Worm (Caenorhabditis elegans) whole organism, L1 larva: ENCODE data around the gene btb-6.

ENCODE experiments used
- C04F5.9 ChIP-seq: sonication (generic microtip); optimal IDR thresholded peaks from 2 replicates; lab custom pipeline; 2016; ENCODE audit warnings: missing genetic modification characterization, missing compliant biosample characterization
- C34B4.2 ChIP-seq: sonication (generic microtip); optimal IDR thresholded peaks from 2 replicates; lab custom pipeline; 2017; ENCODE audit warnings: mild to moderate bottlenecking, missing genetic modification characterization, missing compliant biosample characterization
- Y116A8C.19 ChIP-seq: sonication (generic microtip); optimal IDR thresholded peaks from 2 replicates; lab custom pipeline; 2016; ENCODE audit warnings: missing compliant biosample characterization, missing genetic modification characterization, borderline replicate concordance
- alr-1 ChIP-seq: fragments of 200-800 bp; sonication (Bioruptor generic); optimal IDR thresholded peaks from 2 replicates; lab custom pipeline; 2018; ENCODE audit warnings: borderline replicate concordance, mild to moderate bottlenecking, missing genetic modification characterization, missing compliant biosample characterization
- aly-2 ChIP-seq: fragments of 150-350 bp; optimal IDR thresholded peaks from 2 replicates; lab custom pipeline; 2014; ENCODE audit warnings: missing biosample characterization, missing genetic modification characterization
- ceh-82 ChIP-seq, 3 experiments: fragments of 150-350 bp in 1 of 3; sonication (generic microtip) in 2 of 3; optimal IDR thresholded peaks; 2 replicates each; lab custom pipeline; 2014 to 2017; ENCODE audit warnings: missing biosample characterization in 3 of 3, missing genetic modification characterization in 3 of 3
- dpl-1 ChIP-seq, 3 experiments: fragments of 150-350 bp in 2 of 3; sonication (generic microtip) in 1 of 3; optimal IDR thresholded peaks; 2 replicates each; lab custom pipeline; 2014 to 2017; ENCODE audit warnings: missing biosample characterization in 3 of 3, missing genetic modification characterization in 3 of 3, missing genetic modification reagents in 3 of 3
- dsc-1 ChIP-seq: sonication (generic microtip); optimal IDR thresholded peaks from 2 replicates; lab custom pipeline; 2016; ENCODE audit warnings: mild to moderate bottlenecking, missing genetic modification characterization, missing compliant biosample characterization
- efl-3 ChIP-seq: fragments of 200-800 bp; sonication (Bioruptor generic); optimal IDR thresholded peaks from 2 replicates; lab custom pipeline; 2018; ENCODE audit warnings: mild to moderate bottlenecking, missing genetic modification characterization, missing compliant biosample characterization
- elt-3 ChIP-seq, 6 experiments: fragments of 150-350 bp in 1 of 6; sonication (generic microtip); optimal IDR thresholded peaks; 2 replicates each; lab custom pipeline; 2017 to 2018; ENCODE audit warnings: missing biosample characterization in 6 of 6, missing genetic modification characterization in 6 of 6, inconsistent platforms in 1 of 6
- fkh-10 ChIP-seq: sonication (generic microtip); optimal IDR thresholded peaks from 2 replicates; lab custom pipeline; 2017; ENCODE audit warnings: missing biosample characterization, missing genetic modification reagents, missing genetic modification characterization
- fkh-4 ChIP-seq: sonication (generic microtip); optimal IDR thresholded peaks from 2 replicates; lab custom pipeline; 2016; ENCODE audit warnings: missing compliant biosample characterization, missing genetic modification characterization, borderline replicate concordance
- fkh-8 ChIP-seq: sonication (generic microtip); optimal IDR thresholded peaks from 2 replicates; lab custom pipeline; 2016; ENCODE audit warnings: mild to moderate bottlenecking, missing genetic modification characterization, missing compliant biosample characterization
- fos-1 ChIP-seq: fragments of 150-350 bp; optimal IDR thresholded peaks from 2 replicates; lab custom pipeline; 2014; ENCODE audit warnings: missing biosample characterization, missing genetic modification characterization
- grh-1 ChIP-seq: fragments of 200-800 bp; sonication (Bioruptor generic); IDR thresholded peaks from 2 replicates; pipeline ENCODE4 v1.3.6; 2022; ENCODE audit warnings: missing genetic modification reagents, missing genetic modification characterization, missing compliant biosample characterization
- hlh-17 ChIP-seq: fragments of 200-800 bp; sonication (Bioruptor generic); optimal IDR thresholded peaks from 2 replicates; lab custom pipeline; 2018; ENCODE audit warnings: missing genetic modification characterization, mild to moderate bottlenecking, missing compliant biosample characterization, moderate library complexity, borderline replicate concordance
- irx-1 ChIP-seq: sonication (generic microtip); optimal IDR thresholded peaks from 2 replicates; lab custom pipeline; 2016; ENCODE audit warnings: missing genetic modification characterization, missing compliant biosample characterization
- lin-15B ChIP-seq: fragments of 150-350 bp; sonication (generic microtip); optimal IDR thresholded peaks from 3 replicates; lab custom pipeline; 2014; ENCODE audit warnings: missing biosample characterization, missing genetic modification characterization
- mab-9 ChIP-seq: fragments of 200-800 bp; sonication (Bioruptor generic); IDR thresholded peaks from 2 replicates; pipeline ENCODE4 v1.3.6; 2022; ENCODE audit warnings: missing genetic modification reagents, missing genetic modification characterization, missing compliant biosample characterization
- mdl-1 ChIP-seq, 2 experiments: fragments of 150-350 bp; optimal IDR thresholded peaks; 2 replicates each; lab custom pipeline; 2014 to 2017; ENCODE audit warnings: missing biosample characterization in 2 of 2, missing genetic modification characterization in 2 of 2, inconsistent platforms in 1 of 2
- mef-2 ChIP-seq: fragments of 150-350 bp; optimal IDR thresholded peaks from 2 replicates; lab custom pipeline; 2014; ENCODE audit warnings: missing biosample characterization, missing genetic modification characterization
- mep-1 ChIP-seq: fragments of 150-350 bp; optimal IDR thresholded peaks from 2 replicates; lab custom pipeline; 2014; ENCODE audit warnings: missing biosample characterization, missing genetic modification characterization
- nhr-11 ChIP-seq: fragments of 150-350 bp; optimal IDR thresholded peaks from 2 replicates; lab custom pipeline; 2014; ENCODE audit warnings: missing biosample characterization, missing genetic modification characterization
- nhr-47 ChIP-seq: sonication (generic microtip); optimal IDR thresholded peaks from 2 replicates; lab custom pipeline; 2016; ENCODE audit warnings: mild to moderate bottlenecking, missing genetic modification characterization, moderate library complexity, missing compliant biosample characterization
- nhr-71 ChIP-seq: sonication (generic microtip); optimal IDR thresholded peaks from 2 replicates; lab custom pipeline; 2016; ENCODE audit warnings: mild to moderate bottlenecking, missing genetic modification characterization, moderate library complexity, missing compliant biosample characterization
- nhr-76 ChIP-seq: sonication (generic microtip); optimal IDR thresholded peaks from 2 replicates; lab custom pipeline; 2017; ENCODE audit warnings: missing biosample characterization, missing genetic modification characterization
- nhr-77 ChIP-seq: fragments of 150-350 bp; optimal IDR thresholded peaks from 2 replicates; lab custom pipeline; 2014; ENCODE audit warnings: missing biosample characterization, missing genetic modification characterization
- nhr-84 ChIP-seq: sonication (generic microtip); optimal IDR thresholded peaks from 2 replicates; lab custom pipeline; 2017; ENCODE audit warnings: missing biosample characterization, missing genetic modification characterization
- nhr-85 ChIP-seq: sonication (generic microtip); peaks from one replicate; lab custom pipeline; 2016; ENCODE audit warnings: missing genetic modification characterization, inconsistent platforms, missing compliant biosample characterization
- nhr-90 ChIP-seq: sonication (generic microtip); optimal IDR thresholded peaks from 2 replicates; lab custom pipeline; 2016; ENCODE audit warnings: mild to moderate bottlenecking, missing genetic modification characterization, missing compliant biosample characterization; ENCODE audit not compliant: poor library complexity
- rnt-1 ChIP-seq: sonication (generic microtip); optimal IDR thresholded peaks from 2 replicates; lab custom pipeline; 2016; ENCODE audit warnings: mild to moderate bottlenecking, missing genetic modification characterization, moderate library complexity, missing compliant biosample characterization
- snpc-4 ChIP-seq: fragments of 150-350 bp; optimal IDR thresholded peaks from 2 replicates; lab custom pipeline; 2014; ENCODE audit warnings: missing biosample characterization, missing genetic modification characterization
- sptf-1 ChIP-seq: fragments of 150-350 bp; optimal IDR thresholded peaks from 2 replicates; lab custom pipeline; 2014; ENCODE audit warnings: missing biosample characterization, missing genetic modification characterization
- sup-37 ChIP-seq: fragments of 200-800 bp; sonication (Bioruptor generic); optimal IDR thresholded peaks from 2 replicates; lab custom pipeline; 2018; ENCODE audit warnings: mild to moderate bottlenecking, missing genetic modification characterization, missing compliant biosample characterization
- swsn-7 ChIP-seq: sonication (generic microtip); optimal IDR thresholded peaks from 2 replicates; lab custom pipeline; 2016; ENCODE audit warnings: missing genetic modification characterization, missing compliant biosample characterization
- tbx-2 ChIP-seq: sonication (generic microtip); optimal IDR thresholded peaks from 2 replicates; lab custom pipeline; 2016; ENCODE audit warnings: missing genetic modification characterization, missing compliant biosample characterization
- unc-30 ChIP-seq: sonication (generic microtip); optimal IDR thresholded peaks from 2 replicates; lab custom pipeline; 2017; ENCODE audit warnings: missing biosample characterization, missing genetic modification characterization
- unc-86 ChIP-seq: sonication (generic microtip); optimal IDR thresholded peaks from 2 replicates; lab custom pipeline; 2016; ENCODE audit warnings: missing genetic modification characterization, missing compliant biosample characterization
- unc-98 ChIP-seq: fragments of 200-800 bp; sonication (Bioruptor generic); IDR thresholded peaks from 2 replicates; pipeline ENCODE4 v1.3.6; 2022; ENCODE audit warnings: missing genetic modification characterization, missing compliant biosample characterization
- vab-15 ChIP-seq: sonication (generic microtip); optimal IDR thresholded peaks from 2 replicates; lab custom pipeline; 2017; ENCODE audit warnings: missing genotype, mild to moderate bottlenecking, missing genetic modification characterization, missing compliant biosample characterization
- xbp-1 ChIP-seq: sonication (generic microtip); optimal IDR thresholded peaks from 2 replicates; lab custom pipeline; 2016; ENCODE audit warnings: missing genetic modification characterization, missing compliant biosample characterization
- zip-4 ChIP-seq: fragments of 200-800 bp; sonication (Bioruptor generic); optimal IDR thresholded peaks from 2 replicates; lab custom pipeline; 2018; ENCODE audit warnings: mild to moderate bottlenecking, missing genetic modification characterization, moderate library complexity, missing compliant biosample characterization
- ztf-4 ChIP-seq: fragments of 150-350 bp; optimal IDR thresholded peaks from 2 replicates; lab custom pipeline; 2014; ENCODE audit warnings: missing biosample characterization, missing genetic modification characterization

The btb-6 gene

DNA sequence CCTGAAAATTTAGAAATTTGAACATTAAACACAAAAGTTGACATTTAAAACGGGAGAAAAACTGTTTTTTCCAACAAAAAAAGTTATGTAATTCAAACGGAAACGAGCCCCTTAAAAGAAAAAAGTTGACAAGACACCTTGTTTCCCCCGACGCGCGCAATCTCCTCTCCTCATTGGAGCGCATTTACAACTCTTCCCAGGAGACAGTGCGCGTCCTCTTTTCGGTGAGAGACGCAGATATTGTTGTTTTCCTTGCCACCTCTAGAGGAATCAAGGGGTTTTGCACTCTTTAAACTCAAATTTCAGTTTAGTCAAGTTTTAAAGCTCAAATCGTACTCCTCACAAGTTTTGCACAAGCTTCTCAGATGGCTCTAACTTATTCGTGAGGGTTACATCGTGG lies 19.2 kb upstream of the btb-6 start, which contains the start of gene F58E1.13:
Gene F58E1.13, minus strand, starts transcription at position 12 of the 400 bp plus-strand sequence.
- TF ChIP-seq grh-1 (no peak), fos-1 (tag; lab: Kevin White, UChicago) (no peak), dpl-1 (GFP tag; optimal IDR thresholded peaks at IDR 0.05; lab: Kevin White, UChicago) (no peak), efl-3 (GFP tag; lab: Kevin White, UChicago) (no peak), Y116A8C.19 (no peak), C34B4.2 (tag; lab: Kevin White, UChicago) (no peak), dsc-1 (no peak), vab-15 (tag; lab: Kevin White, UChicago) (no peak), sptf-1 (tag; lab: Kevin White, UChicago) (no peak), hlh-17 (GFP tag; lab: Kevin White, UChicago) (no peak), ztf-4 (tag; lab: Kevin White, UChicago) (no peak), nhr-90 (no peak), C04F5.9 (tag; lab: Kevin White, UChicago) (no peak)
- TF ChIP-seq, all 84 proteins: peak for 0

DNA sequence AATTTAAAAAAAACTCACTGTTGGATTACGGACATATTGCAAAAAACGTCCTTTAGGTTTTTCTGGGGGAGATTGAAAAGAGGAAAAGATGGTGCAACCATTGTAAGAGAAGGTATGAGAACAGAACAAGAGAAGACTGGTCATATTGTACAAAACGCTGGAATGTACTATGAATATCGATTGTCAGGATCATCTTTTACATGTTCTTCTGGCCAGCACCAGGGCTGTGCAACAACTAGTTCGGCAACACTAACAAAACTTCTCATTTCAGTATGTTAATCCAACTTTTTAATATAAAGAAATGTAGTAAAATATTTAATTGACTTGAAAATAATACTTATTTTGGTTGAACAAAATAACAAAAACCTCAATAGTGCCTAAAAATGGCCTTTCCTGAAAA lies 11.7 kb upstream of the btb-6 start, which contains the start of gene fbxb-47:
Gene fbxb-47, minus strand, starts transcription at position 101 of the 400 bp plus-strand sequence.
- TF ChIP-seq grh-1, result no peak
- TF ChIP-seq mef-2 (tag; lab: Kevin White, UChicago), result no peak
- TF ChIP-seq nhr-84 (tag; lab: Kevin White, UChicago), result no peak
- TF ChIP-seq sptf-1 (tag; lab: Kevin White, UChicago), result no peak
- TF ChIP-seq irx-1 (tag; lab: Kevin White, UChicago), result no peak
- no peak for TF ChIP-seq unc-86 (tag; lab: Kevin White, UChicago)
- no peak for TF ChIP-seq zip-4 (GFP tag; lab: Kevin White, UChicago)
- no peak for TF ChIP-seq fkh-8 (tag; lab: Kevin White, UChicago)
- TF ChIP-seq unc-30 (tag; lab: Kevin White, UChicago), result no peak
- TF ChIP-seq nhr-76, result no peak
- no peak for TF ChIP-seq tbx-2 (tag; lab: Kevin White, UChicago)

DNA sequence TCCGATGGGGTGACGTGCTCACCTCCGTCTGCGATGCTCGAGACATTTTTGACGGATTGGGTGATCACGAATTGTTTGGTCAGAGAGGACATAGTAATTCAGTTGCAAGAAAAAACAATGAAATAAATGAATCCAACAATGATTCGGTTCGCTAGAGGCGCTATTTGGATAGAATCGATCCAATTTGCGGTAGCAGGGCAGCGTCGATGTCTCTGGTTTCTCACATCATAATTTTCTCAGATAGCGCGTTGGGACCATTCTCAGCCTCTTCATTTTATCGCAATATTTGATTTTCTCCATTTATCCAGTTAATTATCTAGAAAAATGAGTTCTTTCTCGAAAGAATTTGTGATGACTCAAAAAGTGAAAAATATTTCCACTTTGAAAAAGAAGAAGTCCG lies 8.7 kb upstream of the btb-6 start, which contains the start of gene sdz-18:
Gene sdz-18, minus strand, starts transcription at position 101 of the 400 bp plus-strand sequence.
- TF ChIP-seq aly-2 (tag; lab: Kevin White, UChicago), result no peak
- no peak for TF ChIP-seq rnt-1 (tag; lab: Kevin White, UChicago)
- no peak for TF ChIP-seq xbp-1
- TF ChIP-seq unc-98, result no peak
- no peak for TF ChIP-seq fkh-10 (GFP tag; lab: Kevin White, UChicago)
- no peak for TF ChIP-seq sptf-1 (tag; lab: Kevin White, UChicago)
- TF ChIP-seq hlh-17 (GFP tag; lab: Kevin White, UChicago), result no peak
- TF ChIP-seq nhr-85 (tag; lab: Kevin White, UChicago), result no peak
- no peak for TF ChIP-seq dpl-1 (GFP tag; optimal IDR thresholded peaks at IDR 0.05; lab: Kevin White, UChicago)
- TF ChIP-seq nhr-84 (tag; lab: Kevin White, UChicago), result no peak
- no peak for TF ChIP-seq swsn-7 (tag; lab: Kevin White, UChicago)
- TF ChIP-seq vab-15 (tag; lab: Kevin White, UChicago), result no peak
- TF ChIP-seq elt-3 (tag; optimal IDR thresholded peaks at IDR 0.05; lab: Kevin White, UChicago), result no peak
- no peak for TF ChIP-seq alr-1 (tag; lab: Kevin White, UChicago)
- TF ChIP-seq nhr-90, result no peak
- no peak for TF ChIP-seq nhr-47 (tag; lab: Kevin White, UChicago)
- no peak for TF ChIP-seq fkh-4 (tag; lab: Kevin White, UChicago)
- TF ChIP-seq sup-37 (GFP tag; lab: Kevin White, UChicago), result no peak
- no peak for TF ChIP-seq mep-1
- TF ChIP-seq mdl-1 (tag; optimal IDR thresholded peaks at IDR 0.05; lab: Kevin White, UChicago), result no peak

DNA sequence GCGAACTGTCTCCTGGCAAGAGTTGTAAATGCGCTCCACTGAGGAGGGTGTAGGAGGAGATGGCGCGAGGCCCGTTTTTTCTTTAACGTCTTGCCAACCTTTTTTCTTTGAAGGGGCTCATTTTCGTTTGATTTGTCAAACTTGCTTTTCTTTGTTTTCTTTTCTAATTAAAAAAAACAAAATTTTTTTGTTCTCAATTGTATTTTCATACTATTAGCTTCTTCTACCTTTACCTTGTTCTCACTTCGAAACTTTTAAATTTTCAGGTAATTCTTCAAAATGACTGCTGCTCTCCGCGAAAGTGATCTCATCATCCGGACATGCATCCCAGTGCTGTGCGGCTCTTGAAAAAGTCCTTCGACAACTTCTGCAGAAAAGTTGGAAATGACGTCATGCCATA lies 5.1 kb upstream of the btb-6 start, which contains the start of gene fbxa-184:
Gene fbxa-184, plus strand, starts transcription at position 301 of the 400 bp plus-strand sequence.
- no peak for TF ChIP-seq ceh-82 (tag; optimal IDR thresholded peaks at IDR 0.05; lab: Kevin White, UChicago)
- no peak for TF ChIP-seq nhr-77
- no peak for TF ChIP-seq dsc-1
- TF ChIP-seq fkh-10 (GFP tag; lab: Kevin White, UChicago), result no peak
- TF ChIP-seq snpc-4 (tag; lab: Kevin White, UChicago), result no peak
- no peak for TF ChIP-seq mdl-1 (tag; optimal IDR thresholded peaks at IDR 0.05; lab: Kevin White, UChicago)
- TF ChIP-seq xbp-1, result no peak
- TF ChIP-seq nhr-11 (tag; lab: Kevin White, UChicago), result no peak
- no peak for TF ChIP-seq mab-9
- no peak for TF ChIP-seq hlh-17 (GFP tag; lab: Kevin White, UChicago)
- TF ChIP-seq tbx-2 (tag; lab: Kevin White, UChicago), result no peak
- no peak for TF ChIP-seq nhr-76
- TF ChIP-seq lin-15B (tag; lab: Kevin White, UChicago), result no peak
- TF ChIP-seq mep-1, result no peak
- TF ChIP-seq nhr-71 (tag; lab: Kevin White, UChicago), result no peak
- TF ChIP-seq C04F5.9 (tag; lab: Kevin White, UChicago), result no peak
- TF ChIP-seq fkh-8 (tag; lab: Kevin White, UChicago), result no peak
